Worm (Caenorhabditis elegans) whole organism, L3 larva: ENCODE measurements around the gene srx-18.
A peak's percentile ranks its signal among the peaks of the same experiment; 100 is the strongest.

Experiments
- R02D3.7 ChIP-seq: fragments of 150-350 bp; optimal IDR thresholded peaks from 2 replicates; lab custom pipeline; 2014; ENCODE audit warnings: missing biosample characterization, missing genetic modification characterization
- aly-2 ChIP-seq: fragments of 150-350 bp; optimal IDR thresholded peaks from 2 replicates; lab custom pipeline; 2014; ENCODE audit warnings: missing biosample characterization, missing genetic modification characterization
- ama-1 ChIP-seq: fragments of 150-350 bp; optimal IDR thresholded peaks from 2 replicates; lab custom pipeline; 2018
- ceh-28 ChIP-seq: fragments of 150-350 bp; optimal IDR thresholded peaks from 2 replicates; lab custom pipeline; 2014; ENCODE audit warnings: missing biosample characterization, missing genetic modification reagents, missing genetic modification characterization
- ceh-82 ChIP-seq: fragments of 150-350 bp; optimal IDR thresholded peaks from 2 replicates; lab custom pipeline; 2014; ENCODE audit warnings: missing biosample characterization, missing genetic modification characterization
- ceh-9 ChIP-seq: sonication (generic microtip); optimal IDR thresholded peaks from 2 replicates; lab custom pipeline; 2018; ENCODE audit warnings: missing biosample characterization, missing genetic modification characterization
- daf-12 ChIP-seq: fragments of 150-350 bp; optimal IDR thresholded peaks from 2 replicates; lab custom pipeline; 2014; ENCODE audit warnings: missing biosample characterization, missing genetic modification reagents, missing genetic modification characterization
- egl-27 ChIP-seq: sonication (generic microtip); optimal IDR thresholded peaks from 4 replicates; lab custom pipeline; 2017; ENCODE audit warnings: missing biosample characterization, missing genetic modification reagents, missing genetic modification characterization
- egl-5 ChIP-seq: fragments of 150-350 bp; optimal IDR thresholded peaks from 2 replicates; lab custom pipeline; 2017; ENCODE audit warnings: missing biosample characterization, missing genetic modification reagents, missing genetic modification characterization, inconsistent platforms
- elt-2 ChIP-seq: sonication (generic microtip); optimal IDR thresholded peaks from 2 replicates; lab custom pipeline; 2016; ENCODE audit warnings: missing genetic modification reagents, mild to moderate bottlenecking, missing genetic modification characterization, missing compliant biosample characterization
- elt-3 ChIP-seq, 3 experiments: fragments of 150-350 bp in 1 of 3; sonication (generic microtip) in 2 of 3; optimal IDR thresholded peaks; 2 replicates in 2 of 3; 4 replicates in 1 of 3; lab custom pipeline; 2014 to 2017; ENCODE audit warnings: missing biosample characterization in 3 of 3, missing genetic modification characterization in 3 of 3
- eor-1 ChIP-seq, 2 experiments: fragments of 150-350 bp; optimal IDR thresholded peaks; 2 replicates each; lab custom pipeline; 2014 to 2018; ENCODE audit warnings: missing biosample characterization in 2 of 2, missing genetic modification characterization in 2 of 2
- fkh-10 ChIP-seq: sonication (generic microtip); optimal IDR thresholded peaks from 2 replicates; lab custom pipeline; 2017; ENCODE audit warnings: missing biosample characterization, missing genetic modification reagents, missing genetic modification characterization
- fkh-2 ChIP-seq: fragments of 150-350 bp; optimal IDR thresholded peaks from 2 replicates; lab custom pipeline; 2014; ENCODE audit warnings: missing biosample characterization, missing genetic modification reagents, missing genetic modification characterization
- jun-1 ChIP-seq: fragments of 150-350 bp; optimal IDR thresholded peaks from 2 replicates; lab custom pipeline; 2014; ENCODE audit warnings: missing biosample characterization, missing genetic modification reagents, missing genetic modification characterization
- lin-15B ChIP-seq: fragments of 150-350 bp; optimal IDR thresholded peaks from 2 replicates; lab custom pipeline; 2014; ENCODE audit warnings: missing biosample characterization, missing genetic modification characterization
- lin-39 ChIP-seq: fragments of 150-350 bp; optimal IDR thresholded peaks from 2 replicates; lab custom pipeline; 2018; ENCODE audit warnings: missing biosample characterization, missing genetic modification reagents, missing genetic modification characterization
- lsy-12 ChIP-seq: sonication (generic microtip); optimal IDR thresholded peaks from 2 replicates; lab custom pipeline; 2016; ENCODE audit warnings: mild to moderate bottlenecking, missing genetic modification characterization, missing compliant biosample characterization
- mml-1 ChIP-seq: fragments of 150-350 bp; sonication (generic microtip); optimal IDR thresholded peaks from 3 replicates; lab custom pipeline; 2014; ENCODE audit warnings: missing biosample characterization, missing genetic modification characterization
- nfya-1 ChIP-seq: sonication (generic microtip); optimal IDR thresholded peaks from 2 replicates; lab custom pipeline; 2017; ENCODE audit warnings: missing genetic modification characterization, mild to moderate bottlenecking, missing compliant biosample characterization, antibody characterized with exemption, moderate library complexity; ENCODE audit not compliant: insufficient read depth
- nhr-11 ChIP-seq: fragments of 150-350 bp; optimal IDR thresholded peaks from 2 replicates; lab custom pipeline; 2014; ENCODE audit warnings: missing biosample characterization, missing genetic modification characterization
- nhr-12 ChIP-seq: fragments of 150-350 bp; optimal IDR thresholded peaks from 2 replicates; lab custom pipeline; 2014; ENCODE audit warnings: missing biosample characterization, missing genetic modification characterization
- nhr-23 ChIP-seq: fragments of 150-350 bp; optimal IDR thresholded peaks from 2 replicates; lab custom pipeline; 2014; ENCODE audit warnings: missing biosample characterization, missing genetic modification reagents, missing genetic modification characterization
- nhr-237 ChIP-seq: fragments of 150-350 bp; optimal IDR thresholded peaks from 2 replicates; lab custom pipeline; 2014; ENCODE audit warnings: missing biosample characterization, missing genetic modification characterization
- nhr-25 ChIP-seq: sonication (generic microtip); optimal IDR thresholded peaks from 2 replicates; lab custom pipeline; 2017; ENCODE audit warnings: missing biosample characterization, missing genetic modification characterization
- nhr-67 ChIP-seq: fragments of 150-350 bp; optimal IDR thresholded peaks from 2 replicates; lab custom pipeline; 2014; ENCODE audit warnings: missing biosample characterization, missing genetic modification characterization
- nhr-76 ChIP-seq: fragments of 150-350 bp; sonication (generic microtip); optimal IDR thresholded peaks from 5 replicates; lab custom pipeline; 2014; ENCODE audit warnings: missing biosample characterization, missing genetic modification characterization
- pha-4 ChIP-seq: fragments of 150-350 bp; optimal IDR thresholded peaks from 2 replicates; lab custom pipeline; 2014; ENCODE audit warnings: missing biosample characterization, missing genetic modification reagents, missing genetic modification characterization
- pqm-1 ChIP-seq: fragments of 150-350 bp; optimal IDR thresholded peaks from 2 replicates; lab custom pipeline; 2017; ENCODE audit warnings: missing biosample characterization, missing genetic modification characterization, inconsistent platforms
- sea-2 ChIP-seq: fragments of 150-350 bp; sonication (generic microtip); optimal IDR thresholded peaks from 4 replicates; lab custom pipeline; 2014; ENCODE audit warnings: missing biosample characterization, missing genetic modification reagents, missing genetic modification characterization
- skn-1 ChIP-seq: fragments of 150-350 bp; optimal IDR thresholded peaks from 2 replicates; lab custom pipeline; 2014; ENCODE audit warnings: missing biosample characterization, missing genetic modification characterization
- snpc-4 ChIP-seq: fragments of 150-350 bp; optimal IDR thresholded peaks from 2 replicates; lab custom pipeline; 2014; ENCODE audit warnings: missing biosample characterization, missing genetic modification characterization
- tbx-2 ChIP-seq: sonication (generic microtip); optimal IDR thresholded peaks from 2 replicates; lab custom pipeline; 2016; ENCODE audit warnings: mild to moderate bottlenecking, missing genetic modification characterization, missing compliant biosample characterization
- unc-39 ChIP-seq: sonication (generic microtip); optimal IDR thresholded peaks from 4 replicates; lab custom pipeline; 2017; ENCODE audit warnings: missing biosample characterization, missing genetic modification characterization
- unc-62 ChIP-seq: fragments of 150-350 bp; sonication (generic microtip); optimal IDR thresholded peaks from 4 replicates; lab custom pipeline; 2014; ENCODE audit warnings: missing biosample characterization, missing genetic modification reagents, missing genetic modification characterization
- zag-1 ChIP-seq: fragments of 150-350 bp; optimal IDR thresholded peaks from 2 replicates; lab custom pipeline; 2014; ENCODE audit warnings: missing biosample characterization, missing genetic modification characterization

Gene srx-18

DNA sequence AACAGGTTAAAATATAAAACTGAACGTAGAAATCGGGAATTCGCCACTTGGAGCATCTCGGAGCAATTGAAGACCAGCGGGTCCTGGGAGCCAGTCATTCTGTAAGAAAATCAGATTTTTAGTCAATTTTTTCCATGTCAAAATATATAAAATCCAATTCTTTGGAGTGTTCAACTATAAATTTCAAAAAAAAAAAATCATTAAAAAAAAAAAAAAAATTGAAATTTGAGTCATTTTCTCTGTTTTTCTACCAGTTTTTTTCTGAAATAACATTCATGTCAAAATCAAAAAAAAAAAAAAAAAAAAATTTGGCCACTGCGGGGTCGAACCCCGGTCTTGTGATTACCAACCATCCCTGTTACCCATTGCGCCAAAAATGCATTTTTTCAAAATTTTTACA is 15.1 kb downstream of the srx-18 start, which contains the start of gene srab-12:
TSS of gene srab-12 (minus strand) at position 101 of the 400 bp plus-strand sequence.
- TF ChIP-seq ceh-28 (tag; lab: Kevin White, UChicago) (no peak), pqm-1 (tag; lab: Kevin White, UChicago) (no peak), elt-2 (tag; lab: Kevin White, UChicago) (no peak), fkh-10 (GFP tag; lab: Kevin White, UChicago) (no peak), egl-27 (tag; lab: Kevin White, UChicago) (no peak), pha-4 (tag; lab: Kevin White, UChicago) (no peak), daf-12 (tag; lab: Kevin White, UChicago) (no peak), nhr-23 (tag; lab: Kevin White, UChicago) (no peak), nhr-12 (tag; lab: Kevin White, UChicago) (no peak), fkh-2 (tag; lab: Kevin White, UChicago) (no peak), jun-1 (tag; lab: Kevin White, UChicago) (no peak)

DNA sequence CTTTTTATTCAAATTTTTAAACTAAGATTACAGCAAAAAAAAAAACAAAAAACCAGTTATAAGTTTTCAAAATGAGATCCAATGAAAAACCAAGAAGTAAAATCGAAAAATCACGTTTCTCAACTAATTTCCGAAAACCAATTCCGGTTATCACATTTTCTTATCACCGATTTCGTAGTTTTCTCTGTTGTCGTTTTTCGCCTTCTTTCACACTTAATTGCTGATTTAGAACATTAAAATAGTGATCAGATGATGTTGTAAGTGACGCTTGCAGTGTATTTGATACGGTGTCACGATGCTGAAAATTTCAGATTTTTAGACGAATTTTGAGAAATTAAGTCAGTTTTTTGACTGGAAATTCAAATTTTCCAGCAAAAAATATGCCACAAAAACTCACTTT is 18.4 kb downstream of the srx-18 start:
- no peak for TF ChIP-seq egl-5
- no peak for TF ChIP-seq nhr-237 (tag; lab: Kevin White, UChicago)
- peak; percentile 81 for TF ChIP-seq elt-2 (tag; lab: Kevin White, UChicago)
- TF ChIP-seq pqm-1 (tag; lab: Kevin White, UChicago) = peak; percentile 5
- peak; percentile 1 for TF ChIP-seq pha-4 (tag; lab: Kevin White, UChicago)
- no peak for TF ChIP-seq nfya-1
- TF ChIP-seq, all 47 proteins: peak for 3

DNA sequence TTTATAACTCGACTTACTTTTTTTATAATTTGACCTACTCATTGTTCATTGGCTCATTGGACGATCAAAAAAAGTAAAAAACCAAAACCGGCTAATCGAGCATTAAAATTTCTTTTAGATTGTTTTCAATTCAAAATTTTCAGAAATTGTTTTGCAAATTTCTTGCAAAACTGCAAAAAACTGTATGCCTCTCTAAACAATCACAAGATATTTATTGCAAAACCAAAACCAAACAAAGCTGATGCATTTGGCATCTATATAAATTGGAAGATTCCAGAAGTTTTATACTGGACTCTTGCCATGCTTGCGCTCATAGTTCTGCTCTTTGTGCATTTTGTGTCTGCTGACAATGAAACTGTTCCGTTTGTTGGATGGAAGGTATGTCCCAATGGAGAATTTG is 21.1 kb downstream of the srx-18 start, which contains the start of gene C47A10.12:
TSS of gene C47A10.12 (plus strand) at position 301 of the 400 bp plus-strand sequence.
- TF ChIP-seq egl-5 (no peak), aly-2 (no peak), mml-1 (tag; lab: Kevin White, UChicago) (no peak), elt-3 (tag; optimal IDR thresholded peaks at IDR 0.05; lab: Kevin White, UChicago) (no peak), skn-1 (tag; lab: Kevin White, UChicago) (no peak), ceh-82 (tag; lab: Kevin White, UChicago) (no peak), nhr-67 (tag; lab: Kevin White, UChicago) (no peak), jun-1 (tag; lab: Kevin White, UChicago) (no peak), zag-1 (no peak), unc-39 (tag; lab: Kevin White, UChicago) (no peak), lin-39 (no peak), ama-1 (lab: Kevin White, UChicago) (no peak)

DNA sequence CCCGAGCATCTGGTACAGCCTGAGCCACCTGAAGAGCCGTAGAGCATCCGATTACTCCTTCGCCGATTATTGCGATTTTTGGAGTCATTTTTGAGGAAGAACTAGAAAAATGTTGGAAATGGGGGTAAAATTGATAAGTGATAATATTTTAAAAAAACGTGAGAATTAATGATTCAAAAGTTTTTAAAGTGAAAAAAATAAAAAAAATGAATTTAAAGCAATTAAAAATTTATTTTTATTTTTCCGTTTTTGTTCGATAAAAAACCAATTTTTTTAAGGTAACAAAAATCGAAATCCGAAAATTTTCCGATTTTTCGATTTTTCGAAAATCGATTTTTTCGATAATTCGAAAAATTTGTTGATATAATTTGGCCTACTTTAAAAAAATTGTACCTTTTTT is 21.6 kb downstream of the srx-18 start, which contains the start of gene ddo-1:
TSS of gene ddo-1 (minus strand) at position 101 of the 400 bp plus-strand sequence.
- no peak for TF ChIP-seq unc-62 (GFP tag; lab: Kevin White, UChicago)
- TF ChIP-seq nhr-11 (tag; lab: Kevin White, UChicago) = no peak
- no peak for TF ChIP-seq fkh-10 (GFP tag; lab: Kevin White, UChicago)
- no peak for TF ChIP-seq R02D3.7 (tag; lab: Kevin White, UChicago)
- TF ChIP-seq elt-3 (tag; optimal IDR thresholded peaks at IDR 0.05; lab: Kevin White, UChicago) = no peak
- no peak for TF ChIP-seq eor-1 (tag; optimal IDR thresholded peaks at IDR 0.05; lab: Kevin White, UChicago)
- TF ChIP-seq sea-2 (GFP tag; lab: Kevin White, UChicago) = no peak
- no peak for TF ChIP-seq lin-15B
- no peak for TF ChIP-seq lsy-12 (tag; lab: Kevin White, UChicago)
- no peak for TF ChIP-seq pha-4 (tag; lab: Kevin White, UChicago)
- TF ChIP-seq nfya-1 = no peak
- TF ChIP-seq ceh-9 = no peak
- TF ChIP-seq snpc-4 = no peak
- TF ChIP-seq zag-1 = no peak
- TF ChIP-seq nhr-76 = no peak
- no peak for TF ChIP-seq mml-1 (tag; lab: Kevin White, UChicago)
- no peak for TF ChIP-seq elt-2 (tag; lab: Kevin White, UChicago)
- no peak for TF ChIP-seq nhr-12 (tag; lab: Kevin White, UChicago)
- TF ChIP-seq tbx-2 (tag; lab: Kevin White, UChicago) = no peak
- no peak for TF ChIP-seq nhr-25 (tag; lab: Kevin White, UChicago)
- TF ChIP-seq, all 47 proteins: peak for 0
